Fruit fly (Drosophila melanogaster): ENCODE results near the gene CG13926.

Gene CG13926

DNA sequence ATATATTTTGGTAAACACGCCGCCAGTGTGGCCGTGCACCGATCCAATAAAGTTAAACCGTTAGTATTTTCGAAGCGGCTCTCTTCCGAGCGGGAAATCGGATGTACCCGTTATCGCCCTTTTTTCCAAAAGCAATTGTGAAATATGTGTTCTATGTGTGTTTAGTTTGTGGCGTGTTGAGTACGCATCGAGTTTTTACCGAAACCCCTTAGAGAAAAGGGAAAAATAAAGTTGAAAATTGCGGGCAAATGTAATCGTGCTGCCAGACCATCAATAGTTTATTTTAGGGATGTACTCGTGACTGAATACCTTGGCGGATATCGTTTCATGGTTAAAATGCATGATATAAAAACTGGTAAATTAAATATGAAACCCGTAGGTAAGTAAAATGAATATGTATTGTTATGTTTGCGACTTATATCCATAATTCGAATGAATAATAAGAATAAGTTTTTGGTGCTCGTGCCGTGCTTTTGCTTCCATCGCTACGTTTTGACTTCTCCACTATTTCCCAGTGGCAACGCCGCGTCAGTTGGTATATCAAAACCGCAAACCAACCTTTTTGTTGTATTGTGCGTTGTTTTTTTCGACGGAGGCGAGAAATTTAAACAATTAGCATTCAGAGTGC, 21.3 kb upstream of the CG13926 start, which contains the start of the genes Mettl2 and Bgb (continued):
- TF ChIP-seq CG42726 (GFP tag; IDR thresholded peaks at IDR 0.05; ENCODE audit: partially characterized antibody): no peak
- no peak for TF ChIP-seq CG31365 (tag; optimal IDR thresholded peaks at IDR 0.05)
- TF ChIP-seq CG10267 (tag; optimal IDR thresholded peaks at IDR 0.05): peak; percentile 66
- TF ChIP-seq bbx (GFP tag; IDR thresholded peaks at IDR 0.05; ENCODE audit: partially characterized antibody): peak; percentile 41; the same call in 1 of the 2 replicates
- peak; percentile 69; the same call in 1 of the 2 replicates for TF ChIP-seq sna (GFP tag; IDR thresholded peaks at IDR 0.05; ENCODE audit: partially characterized antibody)
- no peak for TF ChIP-seq salm (tag; optimal IDR thresholded peaks at IDR 0.05)
- TF ChIP-seq shn (GFP tag; optimal IDR thresholded peaks at IDR 0.05): peak; percentile 77
- 0 out of 2 replicates have a peak, but pooled peaks have one; percentile 31 for TF ChIP-seq ham (GFP tag; IDR thresholded peaks at IDR 0.05)
- peak; percentile 92 for TF ChIP-seq CG30403 (GFP tag; optimal IDR thresholded peaks at IDR 0.05)
- no peak for TF ChIP-seq pros (GFP tag; optimal IDR thresholded peaks at IDR 0.05)
- no peak for TF ChIP-seq yki (optimal IDR thresholded peaks at IDR 0.05)
- peak; percentile 80 for TF ChIP-seq Myb (GFP tag; optimal IDR thresholded peaks at IDR 0.05)
- TF ChIP-seq YL-1 (GFP tag; optimal IDR thresholded peaks at IDR 0.05): peak; percentile 58
- TF ChIP-seq bcd (GFP tag; optimal IDR thresholded peaks at IDR 0.05): peak; percentile 75
- no peak for TF ChIP-seq Poxn (GFP tag; IDR thresholded peaks at IDR 0.05)
- TF ChIP-seq CG17802 (tag; optimal IDR thresholded peaks at IDR 0.05): peak; percentile 34
- no peak for TF ChIP-seq crol (GFP tag; IDR thresholded peaks at IDR 0.05)
- TF ChIP-seq slbo (GFP tag; IDR thresholded peaks at IDR 0.05): peak; percentile 89
- no peak for TF ChIP-seq fd64A (GFP tag; optimal IDR thresholded peaks at IDR 0.05)
- peak; percentile 85 for TF ChIP-seq Aef1 (GFP tag; IDR thresholded peaks at IDR 0.05)
- peak; percentile 80 for TF ChIP-seq maf-S (GFP tag; optimal IDR thresholded peaks at IDR 0.05)
- peak; percentile 76 for TF ChIP-seq CG4360 (GFP tag; IDR thresholded peaks at IDR 0.05)
- no peak for TF ChIP-seq Hr39 (optimal IDR thresholded peaks at IDR 0.05)
- peak; percentile 78 for TF ChIP-seq trem (tag; optimal IDR thresholded peaks at IDR 0.05)
- TF ChIP-seq CoRest (tag; optimal IDR thresholded peaks at IDR 0.05): peak; percentile 83
- TF ChIP-seq CG1832 (GFP tag; optimal IDR thresholded peaks at IDR 0.05): no peak
- TF ChIP-seq Adf1 (GFP tag; IDR thresholded peaks at IDR 0.05): no peak
- TF ChIP-seq CG31441 (GFP tag; IDR thresholded peaks at IDR 0.05): peak; percentile 74
- peak; percentile 16 for TF ChIP-seq CG6654 (GFP tag; optimal IDR thresholded peaks at IDR 0.05)
- no peak for TF ChIP-seq Lim3 (GFP tag; IDR thresholded peaks at IDR 0.05)
- peak; percentile 42 for TF ChIP-seq stwl (tag; optimal IDR thresholded peaks at IDR 0.05)
- peak; percentile 51 for TF ChIP-seq MBD-R2 (GFP tag; IDR thresholded peaks at IDR 0.05)
- TF ChIP-seq nmo (GFP tag; optimal IDR thresholded peaks at IDR 0.05): peak; percentile 83
- TF ChIP-seq bowl (GFP tag; IDR thresholded peaks at IDR 0.05): no peak
- peak; percentile 86 for TF ChIP-seq CG11456 (GFP tag; IDR thresholded peaks at IDR 0.05)
- TF ChIP-seq en (GFP tag; optimal IDR thresholded peaks at IDR 0.05): peak; percentile 53
- TF ChIP-seq CG9727 (GFP tag; optimal IDR thresholded peaks at IDR 0.05): peak; percentile 72
- TF ChIP-seq Vsx1 (GFP tag; optimal IDR thresholded peaks at IDR 0.05): no peak
- no peak for TF ChIP-seq Kr (GFP tag; optimal IDR thresholded peaks at IDR 0.05)
- TF ChIP-seq ttk (GFP tag; IDR thresholded peaks at IDR 0.05): peak; percentile 80
- TF ChIP-seq CG14441 (GFP tag; IDR thresholded peaks at IDR 0.05): peak; percentile 81
- peak; percentile 32 for TF ChIP-seq HHEX (GFP tag; optimal IDR thresholded peaks at IDR 0.05)
- TF ChIP-seq repo (GFP tag; optimal IDR thresholded peaks at IDR 0.05): peak; percentile 45
- TF ChIP-seq CG16815 (GFP tag; optimal IDR thresholded peaks at IDR 0.05): peak; percentile 66
- TF ChIP-seq BtbVII (GFP tag; optimal IDR thresholded peaks at IDR 0.05): peak; percentile 8
- no peak for TF ChIP-seq bigmax (GFP tag; optimal IDR thresholded peaks at IDR 0.05)
- TF ChIP-seq odd (GFP tag; optimal IDR thresholded peaks at IDR 0.05): no peak
- TF ChIP-seq CG9215 (GFP tag; IDR thresholded peaks at IDR 0.05): peak; percentile 90
- TF ChIP-seq Elba2 (GFP tag; optimal IDR thresholded peaks at IDR 0.05): peak; percentile 23
- peak; percentile 77 for TF ChIP-seq CG17829 (tag; optimal IDR thresholded peaks at IDR 0.05)
- TF ChIP-seq CG14667 (GFP tag; IDR thresholded peaks at IDR 0.05): peak; percentile 79
